Fruit fly (Drosophila melanogaster): ENCODE data around the gene CG15020.

The CG15020 gene

dm6 chr3L:4403180-4403769, 18.2 kb upstream of the CG15020 start, which contains the start of gene Syx17 (continued):
- TF ChIP-seq bsh (GFP tag; optimal IDR thresholded peaks at IDR 0.05) (peak in 1 of 2 experiments; percentile 61), gfzf (GFP tag; optimal IDR thresholded peaks at IDR 0.05) (peak; percentile 42), Atf-2 (GFP tag; optimal IDR thresholded peaks at IDR 0.05) (peak; percentile 35), CG10431 (GFP tag; optimal IDR thresholded peaks at IDR 0.05) (no peak), fd64A (GFP tag; optimal IDR thresholded peaks at IDR 0.05) (peak; percentile 29), CG16863 (GFP tag; optimal IDR thresholded peaks at IDR 0.05) (peak; percentile 36), CG1233 (GFP tag; optimal IDR thresholded peaks at IDR 0.05) (peak; percentile 50), vnd (GFP tag; IDR thresholded peaks at IDR 0.05; ENCODE audit: partially characterized antibody) (peak; percentile 83), bowl (GFP tag; IDR thresholded peaks at IDR 0.05) (no peak), hbn (GFP tag; IDR thresholded peaks at IDR 0.05; ENCODE audit: partially characterized antibody) (peak; percentile 84), CG10979 (tag; optimal IDR thresholded peaks at IDR 0.05) (peak; percentile 64), CG34422 (GFP tag; IDR thresholded peaks at IDR 0.05) (peak; percentile 76; the same call in 2 of the 3 replicates), CG17568 (GFP tag; optimal IDR thresholded peaks at IDR 0.05) (peak; percentile 24), CG31224 (GFP tag; IDR thresholded peaks at IDR 0.05) (peak; percentile 25; the same call in 1 of the 2 replicates), esg (GFP tag; conservative IDR thresholded peaks at IDR 0.05) (no peak), Bgb (GFP tag; IDR thresholded peaks at IDR 0.05; ENCODE audit: partially characterized antibody) (peak; percentile 94), cato (GFP tag; optimal IDR thresholded peaks at IDR 0.05; ENCODE audit: borderline replicate concordance) (no peak), ranshi (GFP tag; IDR thresholded peaks at IDR 0.05) (peak; percentile 48; the same call in 1 of the 2 replicates), odd (GFP tag; optimal IDR thresholded peaks at IDR 0.05) (no peak), CG13624 (GFP tag; optimal IDR thresholded peaks at IDR 0.05) (peak; percentile 91), NfI (GFP tag; optimal IDR thresholded peaks at IDR 0.05) (peak; percentile 34), tup (GFP tag; optimal IDR thresholded peaks at IDR 0.05) (peak; percentile 21), tna (GFP tag; IDR thresholded peaks at IDR 0.05; ENCODE audit: partially characterized antibody) (peak; percentile 87), br (optimal IDR thresholded peaks at IDR 0.05) (no peak), CG10462 (GFP tag; optimal IDR thresholded peaks at IDR 0.05) (peak; percentile 36), Med (GFP tag) (peak; percentile 92), h (optimal IDR thresholded peaks at IDR 0.05) (no peak), p53 (GFP tag; optimal IDR thresholded peaks at IDR 0.05) (peak; percentile 60), CG12744 (GFP tag; optimal IDR thresholded peaks at IDR 0.05) (peak; percentile 38), CG17802 (tag; optimal IDR thresholded peaks at IDR 0.05) (peak; percentile 62), yki (optimal IDR thresholded peaks at IDR 0.05) (no peak), Sry-δ (GFP tag; optimal IDR thresholded peaks at IDR 0.05) (peak; percentile 97), CG32772 (GFP tag; IDR thresholded peaks at IDR 0.05) (no peak), gsb (GFP tag; IDR thresholded peaks at IDR 0.05) (no peak), mirr (GFP tag; optimal IDR thresholded peaks at IDR 0.05) (peak; percentile 53), tll (GFP tag; optimal IDR thresholded peaks at IDR 0.05) (peak in 1 of 2 experiments; percentile 58), luna (GFP tag; optimal IDR thresholded peaks at IDR 0.05) (peak; percentile 59), kni (GFP tag; optimal IDR thresholded peaks at IDR 0.05) (no peak), CG10543 (GFP tag; optimal IDR thresholded peaks at IDR 0.05) (peak; percentile 25), schlank (tag; optimal IDR thresholded peaks at IDR 0.05) (no peak), CG7963 (GFP tag; IDR thresholded peaks at IDR 0.05; ENCODE audit: partially characterized antibody) (peak; percentile 84), croc (GFP tag; conservative IDR thresholded peaks at IDR 0.05) (no peak), ase (GFP tag; IDR thresholded peaks at IDR 0.05) (peak; percentile 40; the same call in 1 of the 3 replicates), CG14667 (GFP tag; IDR thresholded peaks at IDR 0.05) (no peak), twi (tag; optimal IDR thresholded peaks at IDR 0.05) (peak; percentile 19)

Measured in whole organism, embryonic.